Worm (Caenorhabditis elegans) whole organism, late embryonic: Measurements from ENCODE around the gene clec-123.

Experiments
- C08G9.2 ChIP-seq: sonication (generic microtip); optimal IDR thresholded peaks from 2 replicates; lab custom pipeline; 2016; ENCODE audit warnings: mild to moderate bottlenecking, missing genetic modification characterization, moderate library complexity, missing compliant biosample characterization
- K02D7.2 ChIP-seq: sonication (generic microtip); optimal IDR thresholded peaks from 2 replicates; lab custom pipeline; 2017; ENCODE audit warnings: mild to moderate bottlenecking, missing genetic modification characterization, missing compliant biosample characterization
- K09A11.1 ChIP-seq: sonication (generic microtip); optimal IDR thresholded peaks from 2 replicates; lab custom pipeline; 2017; ENCODE audit warnings: antibody characterized with exemption, mild to moderate bottlenecking, missing genetic modification characterization, missing compliant biosample characterization; ENCODE audit not compliant: insufficient read depth
- T23F11.4 ChIP-seq: fragments of 200-800 bp; sonication (Bioruptor generic); optimal IDR thresholded peaks from 2 replicates; lab custom pipeline; 2018; ENCODE audit warnings: mild to moderate bottlenecking, missing genetic modification characterization, missing compliant biosample characterization
- ceh-18 ChIP-seq: sonication (generic microtip); optimal IDR thresholded peaks from 2 replicates; lab custom pipeline; 2016; ENCODE audit warnings: missing genetic modification characterization, missing compliant biosample characterization
- ceh-2 ChIP-seq: sonication (generic microtip); optimal IDR thresholded peaks from 2 replicates; lab custom pipeline; 2016; ENCODE audit warnings: missing genotype, missing genetic modification characterization, missing compliant biosample characterization
- ceh-24 ChIP-seq: sonication (generic microtip); optimal IDR thresholded peaks from 2 replicates; lab custom pipeline; 2016; ENCODE audit warnings: mild to moderate bottlenecking, missing genetic modification characterization, missing compliant biosample characterization
- ceh-31 ChIP-seq: sonication (generic microtip); optimal IDR thresholded peaks from 2 replicates; lab custom pipeline; 2016; ENCODE audit warnings: missing genetic modification characterization, missing compliant biosample characterization
- ceh-34 ChIP-seq: sonication (generic microtip); optimal IDR thresholded peaks from 2 replicates; lab custom pipeline; 2016; ENCODE audit warnings: mild to moderate bottlenecking, missing genetic modification characterization, missing compliant biosample characterization
- ceh-45 ChIP-seq: fragments of 200-800 bp; sonication (Bioruptor generic); IDR thresholded peaks from 2 replicates; pipeline ENCODE4 v1.3.6; 2022; ENCODE audit warnings: missing genetic modification reagents, missing genetic modification characterization, missing compliant biosample characterization
- ceh-48 ChIP-seq: sonication (generic microtip); optimal IDR thresholded peaks from 2 replicates; lab custom pipeline; 2016; ENCODE audit warnings: missing genetic modification characterization, inconsistent platforms, missing compliant biosample characterization
- ceh-6 ChIP-seq: fragments of 200-800 bp; sonication (Bioruptor generic); optimal IDR thresholded peaks from 2 replicates; lab custom pipeline; 2018; ENCODE audit warnings: mild to moderate bottlenecking, missing genetic modification characterization, missing compliant biosample characterization
- che-1 ChIP-seq: sonication (generic microtip); optimal IDR thresholded peaks from 2 replicates; lab custom pipeline; 2016; ENCODE audit warnings: mild to moderate bottlenecking, missing genetic modification characterization, missing compliant biosample characterization
- dve-1 ChIP-seq: sonication (generic microtip); optimal IDR thresholded peaks from 2 replicates; lab custom pipeline; 2017; ENCODE audit warnings: antibody characterized with exemption, mild to moderate bottlenecking, missing genetic modification characterization, missing compliant biosample characterization
- elt-2 ChIP-seq: sonication (generic microtip); optimal IDR thresholded peaks from 2 replicates; lab custom pipeline; 2016; ENCODE audit warnings: missing genetic modification reagents, missing genetic modification characterization, missing compliant biosample characterization
- fkh-10 ChIP-seq: fragments of 150-350 bp; optimal IDR thresholded peaks from 2 replicates; lab custom pipeline; 2014; ENCODE audit warnings: missing biosample characterization, missing genetic modification reagents, missing genetic modification characterization
- hlh-15 ChIP-seq: sonication (generic microtip); optimal IDR thresholded peaks from 2 replicates; lab custom pipeline; 2016; ENCODE audit warnings: missing genetic modification characterization, missing compliant biosample characterization
- hlh-6 ChIP-seq: sonication (generic microtip); optimal IDR thresholded peaks from 2 replicates; lab custom pipeline; 2016; ENCODE audit warnings: missing genotype, missing genetic modification characterization, missing compliant biosample characterization
- lim-6 ChIP-seq: sonication (generic microtip); optimal IDR thresholded peaks from 2 replicates; lab custom pipeline; 2016; ENCODE audit warnings: missing genetic modification characterization, missing compliant biosample characterization
- mec-3 ChIP-seq: sonication (generic microtip); optimal IDR thresholded peaks from 2 replicates; lab custom pipeline; 2016; ENCODE audit warnings: borderline replicate concordance, missing genetic modification characterization, missing compliant biosample characterization
- nhr-11 ChIP-seq: fragments of 150-350 bp; optimal IDR thresholded peaks from 2 replicates; lab custom pipeline; 2014; ENCODE audit warnings: missing biosample characterization, missing genetic modification characterization
- nhr-232 ChIP-seq: sonication (generic microtip); optimal IDR thresholded peaks from 2 replicates; lab custom pipeline; 2016; ENCODE audit warnings: missing genetic modification characterization, missing compliant biosample characterization
- npax-4 ChIP-seq: sonication (generic microtip); optimal IDR thresholded peaks from 2 replicates; lab custom pipeline; 2016; ENCODE audit warnings: missing genetic modification characterization, missing compliant biosample characterization
- odd-2 ChIP-seq: sonication (generic microtip); optimal IDR thresholded peaks from 2 replicates; lab custom pipeline; 2017; ENCODE audit warnings: antibody characterized with exemption, mild to moderate bottlenecking, missing genetic modification characterization, missing compliant biosample characterization
- pax-1 ChIP-seq: fragments of 150-350 bp; optimal IDR thresholded peaks from 2 replicates; lab custom pipeline; 2014; ENCODE audit warnings: missing biosample characterization, missing genetic modification characterization
- pha-4 ChIP-seq: fragments of 150-350 bp; optimal IDR thresholded peaks from 2 replicates; lab custom pipeline; 2018; ENCODE audit warnings: missing biosample characterization, missing genetic modification reagents, missing genetic modification characterization
- pqm-1 ChIP-seq: sonication (generic microtip); optimal IDR thresholded peaks from 2 replicates; lab custom pipeline; 2016; ENCODE audit warnings: missing genetic modification characterization, missing compliant biosample characterization
- pros-1 ChIP-seq: fragments of 150-350 bp; optimal IDR thresholded peaks from 2 replicates; lab custom pipeline; 2014; ENCODE audit warnings: missing biosample characterization, missing genetic modification reagents, missing genetic modification characterization
- rnt-1 ChIP-seq: sonication (generic microtip); optimal IDR thresholded peaks from 2 replicates; lab custom pipeline; 2016; ENCODE audit warnings: missing genetic modification characterization, missing compliant biosample characterization
- sox-2 ChIP-seq: fragments of 200-800 bp; sonication (Bioruptor generic); IDR thresholded peaks from 2 replicates; pipeline ENCODE4 v1.3.6; 2022; ENCODE audit warnings: missing genetic modification reagents, missing genetic modification characterization, missing compliant biosample characterization
- tbx-7 ChIP-seq: sonication (generic microtip); optimal IDR thresholded peaks from 2 replicates; lab custom pipeline; 2016; ENCODE audit warnings: missing genotype, missing genetic modification characterization, missing compliant biosample characterization
- ttx-3 ChIP-seq: sonication (generic microtip); optimal IDR thresholded peaks from 2 replicates; lab custom pipeline; 2016; ENCODE audit warnings: missing genetic modification reagents, missing genetic modification characterization, missing compliant biosample characterization
- unc-3 ChIP-seq, 2 experiments: fragments of 200-800 bp in 1 of 2; sonication (Bioruptor generic) in 1 of 2; sonication (generic microtip) in 1 of 2; conservative IDR thresholded peaks in 1 of 2; optimal IDR thresholded peaks in 1 of 2; 2 replicates each; pipeline versions ENCODE4 v1.3.6 to Lab custom; 2016 to 2022; ENCODE audit warnings: missing compliant biosample characterization in 2 of 2, missing genetic modification characterization in 2 of 2, missing genetic modification reagents in 1 of 2
- unc-86 ChIP-seq: sonication (generic microtip); optimal IDR thresholded peaks from 2 replicates; lab custom pipeline; 2016; ENCODE audit warnings: missing genetic modification characterization, missing compliant biosample characterization
- ztf-16 ChIP-seq: sonication (generic microtip); optimal IDR thresholded peaks from 2 replicates; lab custom pipeline; 2017; ENCODE audit warnings: missing genetic modification characterization, missing compliant biosample characterization

Gene clec-123

ce11 chrII:3149521-3150190 is 35.6 kb downstream of the clec-123 start, which contains the start of the genes T10D4.11 and T10D4.1:
TSS of gene T10D4.11 (minus strand) at chrII:3149621.
TSS of gene T10D4.1 (plus strand) at chrII:3150140.
- no peak for TF ChIP-seq npax-4 (tag; lab: Kevin White, UChicago)
- no peak for TF ChIP-seq pros-1 (tag; lab: Kevin White, UChicago)
- TF ChIP-seq sox-2 (GFP tag; lab: Robert Waterston, UW) = no peak
- no peak for TF ChIP-seq K02D7.2 (tag; lab: Kevin White, UChicago)

DNA sequence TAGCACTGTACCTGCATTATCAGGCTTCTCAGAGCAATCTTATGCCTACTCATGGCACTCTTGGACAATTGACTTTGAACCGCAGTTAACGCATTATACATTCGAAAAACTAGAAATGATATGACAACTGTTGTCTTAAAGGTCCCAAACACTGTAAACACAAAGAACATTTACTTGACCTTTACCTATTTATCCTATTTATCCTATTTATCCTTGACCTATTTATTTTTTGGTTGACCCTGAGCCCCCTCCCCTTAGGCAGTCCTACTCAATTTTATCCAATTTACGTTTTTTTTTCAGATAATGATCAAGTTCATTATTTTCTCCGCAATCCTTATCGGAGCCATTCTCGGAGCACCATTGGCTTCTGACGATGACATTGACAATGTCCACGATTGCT is 37.6 kb downstream of the clec-123 start, which contains the start of the genes T10D4.14 and T10D4.19:
TSS of gene T10D4.14 (minus strand) at position 101 of the 400 bp plus-strand sequence.
TSS of gene T10D4.19 (plus strand) at position 304 of the 400 bp plus-strand sequence.
- TF ChIP-seq ceh-18 (no peak), rnt-1 (tag; lab: Kevin White, UChicago) (no peak), lim-6 (tag; lab: Kevin White, UChicago) (no peak), tbx-7 (tag; lab: Kevin White, UChicago) (no peak), pha-4 (tag; lab: Kevin White, UChicago) (no peak), hlh-6 (tag; lab: Kevin White, UChicago) (no peak), ztf-16 (tag; lab: Kevin White, UChicago) (no peak), elt-2 (tag; lab: Kevin White, UChicago) (no peak), ceh-24 (tag; lab: Kevin White, UChicago) (no peak), pros-1 (tag; lab: Kevin White, UChicago) (no peak), hlh-15 (no peak), K09A11.1 (tag; lab: Kevin White, UChicago) (no peak), ceh-6 (GFP tag; lab: Kevin White, UChicago) (no peak), dve-1 (tag; lab: Kevin White, UChicago) (no peak), ceh-48 (tag; lab: Kevin White, UChicago) (no peak), pqm-1 (tag; lab: Kevin White, UChicago) (no peak), fkh-10 (no peak), ceh-34 (tag; lab: Kevin White, UChicago) (no peak), ceh-2 (tag; lab: Kevin White, UChicago) (no peak)
- TF ChIP-seq, all 69 proteins: peak for 0

DNA sequence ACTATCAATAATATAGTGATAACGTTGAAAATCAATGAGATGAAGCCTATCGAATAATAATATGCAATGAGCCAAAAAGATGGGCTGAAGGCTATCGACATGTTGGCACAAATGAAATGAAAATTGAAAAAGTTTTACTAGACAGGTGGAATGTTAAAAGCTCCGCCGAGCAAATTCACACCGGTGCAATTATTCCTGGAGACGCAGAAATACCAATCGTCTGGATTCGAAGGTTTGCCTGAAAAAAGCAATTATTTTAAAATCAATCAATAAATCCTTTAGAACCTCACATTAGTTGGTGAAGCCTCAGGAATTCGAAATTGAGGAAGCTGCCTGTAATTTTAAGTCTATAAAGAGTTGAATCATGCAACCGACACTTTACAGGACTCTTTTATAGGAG is 40.3 kb downstream of the clec-123 start, which contains the start of gene sri-32:
TSS of gene sri-32 (minus strand) at position 101 of the 400 bp plus-strand sequence.
- TF ChIP-seq unc-3 (GFP tag; conservative IDR thresholded peaks at IDR 0.05; lab: Robert Waterston, UW) (no peak), unc-3 (tag; optimal IDR thresholded peaks at IDR 0.05; lab: Kevin White, UChicago) (no peak), T23F11.4 (GFP tag; lab: Kevin White, UChicago) (no peak), odd-2 (tag; lab: Kevin White, UChicago) (no peak), ceh-6 (GFP tag; lab: Kevin White, UChicago) (no peak), ceh-31 (tag; lab: Kevin White, UChicago) (no peak), K02D7.2 (tag; lab: Kevin White, UChicago) (no peak), unc-86 (tag; lab: Kevin White, UChicago) (no peak), ceh-45 (GFP tag; lab: Robert Waterston, UW) (no peak), che-1 (tag; lab: Kevin White, UChicago) (no peak)

- no peak for TF ChIP-seq T23F11.4 (GFP tag; lab: Kevin White, UChicago)
- no peak for TF ChIP-seq mec-3 (tag; lab: Kevin White, UChicago)
- no peak for TF ChIP-seq nhr-232 (tag; lab: Kevin White, UChicago)
- no peak for TF ChIP-seq pax-1 (tag; lab: Kevin White, UChicago)
- no peak for TF ChIP-seq C08G9.2 (tag; lab: Kevin White, UChicago)
- TF ChIP-seq ceh-45 (GFP tag; lab: Robert Waterston, UW) = no peak
- no peak for TF ChIP-seq nhr-11 (tag; lab: Kevin White, UChicago)
- TF ChIP-seq ttx-3 (tag; lab: Kevin White, UChicago) = no peak
- no peak for TF ChIP-seq fkh-10
- no peak for TF ChIP-seq elt-2 (tag; lab: Kevin White, UChicago)
- TF ChIP-seq lim-6 (tag; lab: Kevin White, UChicago) = no peak
- TF ChIP-seq ceh-18 = no peak
Measured at ce11 chrII:3156749-3157148, 42.7 kb downstream of the clec-123 start, which contains the start of gene sri-33. TSS of gene sri-33 (minus strand) at chrII:3156849.
